Worm (Caenorhabditis elegans) whole organism, young adult: ENCODE measurements around the gene B0563.1.

Source experiments
- C17E4.6 ChIP-seq: fragments of 200-800 bp; sonication (Bioruptor generic); IDR thresholded peaks from 2 replicates; pipeline ENCODE4 v1.3.6; 2022; ENCODE audit warnings: missing genetic modification reagents, missing genetic modification characterization, missing compliant biosample characterization
- F22D6.2 ChIP-seq: sonication (generic microtip); optimal IDR thresholded peaks from 2 replicates; lab custom pipeline; 2016; ENCODE audit warnings: mild to moderate bottlenecking, missing genetic modification characterization, missing compliant biosample characterization
- F49E8.2 ChIP-seq: sonication (generic microtip); optimal IDR thresholded peaks from 3 replicates; lab custom pipeline; 2017; ENCODE audit warnings: missing genetic modification characterization, mild to moderate bottlenecking, missing compliant biosample characterization, antibody characterized with exemption, moderate library complexity; ENCODE audit not compliant: insufficient read depth
- ama-1 ChIP-seq, 3 experiments: fragments of 150-350 bp in 1 of 3; sonication (generic microtip) in 2 of 3; optimal IDR thresholded peaks; 2 replicates each; lab custom pipeline; 2014 to 2018; ENCODE audit warnings: missing biosample characterization in 2 of 3, missing genetic modification characterization in 2 of 3, missing genetic modification reagents in 2 of 3
- him-1 ChIP-seq: sonication (generic microtip); optimal IDR thresholded peaks from 2 replicates; lab custom pipeline; 2016; ENCODE audit warnings: missing genotype, missing genetic modification reagents, missing genetic modification characterization, missing compliant biosample characterization
- nhr-27 ChIP-seq: fragments of 200-800 bp; sonication (Bioruptor generic); optimal IDR thresholded peaks from 2 replicates; lab custom pipeline; 2018; ENCODE audit warnings: mild to moderate bottlenecking, missing genetic modification characterization, moderate library complexity, missing compliant biosample characterization
- pha-4 ChIP-seq: fragments of 150-350 bp; sonication (generic microtip); optimal IDR thresholded peaks from 2 replicates; lab custom pipeline; 2014; ENCODE audit warnings: missing biosample characterization, missing genetic modification reagents, missing genetic modification characterization
- snpc-4 ChIP-seq, 5 experiments: fragments of 150-350 bp in 1 of 5; sonication (generic microtip) in 4 of 5; optimal IDR thresholded peaks; 2 replicates each; lab custom pipeline; 2014 to 2018; ENCODE audit warnings: missing genetic modification characterization in 5 of 5, missing biosample characterization in 3 of 5, antibody characterized with exemption in 2 of 5, mild to moderate bottlenecking in 2 of 5, missing compliant biosample characterization in 2 of 5, missing genotype in 2 of 5, moderate library complexity in 2 of 5, missing genetic modification reagents in 1 of 5
- unc-62 ChIP-seq: fragments of 150-350 bp; optimal IDR thresholded peaks from 2 replicates; lab custom pipeline; 2014; ENCODE audit warnings: missing biosample characterization, missing genetic modification reagents, missing genetic modification characterization
- ztf-26 ChIP-seq: sonication (generic microtip); optimal IDR thresholded peaks from 2 replicates; lab custom pipeline; 2017; ENCODE audit warnings: missing genetic modification characterization, missing compliant biosample characterization

DNA sequence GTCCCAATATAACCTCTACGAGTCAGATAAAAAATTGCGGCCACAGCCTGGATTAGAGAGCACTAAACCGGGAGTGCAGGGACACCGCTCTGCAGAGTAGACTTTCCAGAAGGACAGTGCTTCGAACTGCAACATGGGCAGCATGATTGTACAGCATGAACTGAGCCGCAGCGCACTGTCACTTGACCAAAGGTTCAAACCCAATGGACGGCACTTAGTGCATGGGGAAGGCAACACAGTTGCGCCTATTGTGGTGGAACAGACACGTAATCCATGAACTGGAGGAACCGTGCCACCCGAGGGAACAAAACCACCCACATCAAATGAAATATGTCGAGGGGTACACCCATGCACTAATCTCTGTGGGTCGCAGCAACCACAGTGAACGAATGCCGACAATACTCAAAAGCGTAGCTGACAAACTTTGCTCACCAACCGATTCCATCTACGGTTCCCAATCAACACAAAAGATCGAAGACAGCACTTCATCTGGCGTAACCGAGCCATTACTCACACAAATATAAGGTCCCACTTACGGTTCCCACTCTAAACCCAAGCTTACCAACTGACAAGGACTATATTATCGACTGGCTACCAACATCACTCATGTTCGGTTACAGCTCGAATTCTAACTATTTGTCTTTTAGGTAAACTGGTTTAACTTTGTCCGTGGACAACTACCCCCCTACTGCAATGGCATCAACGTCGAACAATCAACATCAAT, 24.2 kb downstream of the B0563.1 start:
- TF ChIP-seq ama-1 (optimal IDR thresholded peaks at IDR 0.05; lab: Kevin White, UChicago) (no peak), ama-1 (GFP tag; optimal IDR thresholded peaks at IDR 0.05; lab: Kevin White, UChicago) (no peak), him-1 (no peak), F22D6.2 (tag; lab: Kevin White, UChicago) (no peak), C17E4.6 (GFP tag; lab: Robert Waterston, UW) (no peak), snpc-4 (GFP tag; optimal IDR thresholded peaks at IDR 0.05; lab: Kevin White, UChicago) (no peak), snpc-4 (tag; optimal IDR thresholded peaks at IDR 0.05; lab: Kevin White, UChicago) (no peak), unc-62 (no peak), pha-4 (tag; lab: Kevin White, UChicago) (no peak), F49E8.2 (no peak), nhr-27 (tag; lab: Kevin White, UChicago) (no peak), ztf-26 (tag; lab: Kevin White, UChicago) (no peak)
